Worm (Caenorhabditis elegans): ENCODE results near the gene crh-1.
A peak's percentile ranks its signal among the peaks of the same experiment; 100 is the strongest.

crh-1 gene

DNA sequence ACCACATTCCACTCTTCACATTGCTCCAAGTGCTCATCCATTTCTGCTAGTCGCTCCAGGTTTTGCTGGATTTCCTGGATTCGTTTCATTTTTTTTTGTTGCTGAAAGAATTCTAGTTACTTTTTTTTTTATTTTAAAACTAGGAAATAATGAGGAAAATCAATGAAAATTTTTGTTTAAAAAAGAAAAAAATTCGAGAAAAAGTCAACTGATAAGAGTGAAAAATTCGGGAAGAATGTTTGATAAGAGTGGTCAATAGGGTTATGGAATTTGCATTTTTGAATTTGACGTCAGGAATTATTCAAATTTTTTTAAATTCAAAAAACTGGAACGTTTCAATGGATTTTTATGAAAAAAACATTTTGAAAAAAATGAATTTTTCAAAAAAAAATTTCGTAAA lies 69.0 kb downstream of the crh-1 start, which contains the start of gene Y41C4A.12:
Gene Y41C4A.12, minus strand, starts transcription at position 101 of the 400 bp plus-strand sequence.
- TF ChIP-seq pha-4 (tag; optimal IDR thresholded peaks at IDR 0.05): no peak
- TF ChIP-seq elt-2 (tag; optimal IDR thresholded peaks at IDR 0.05): no peak
- no peak for TF ChIP-seq ahr-1 (tag; optimal IDR thresholded peaks at IDR 0.05)
- no peak for TF ChIP-seq npax-4 (tag; optimal IDR thresholded peaks at IDR 0.05)
- no peak for TF ChIP-seq che-1 (tag; optimal IDR thresholded peaks at IDR 0.05)
- no peak for TF ChIP-seq tbx-2 (tag; optimal IDR thresholded peaks at IDR 0.05)
- TF ChIP-seq ceh-9 (tag; optimal IDR thresholded peaks at IDR 0.05): no peak
- no peak for TF ChIP-seq odd-2 (tag; optimal IDR thresholded peaks at IDR 0.05)
- TF ChIP-seq pha-2 (tag; optimal IDR thresholded peaks at IDR 0.05): no peak
- TF ChIP-seq ceh-30 (tag; optimal IDR thresholded peaks at IDR 0.05): no peak
- TF ChIP-seq elt-4 (tag; optimal IDR thresholded peaks at IDR 0.05): no peak
- no peak for TF ChIP-seq ets-4 (tag; optimal IDR thresholded peaks at IDR 0.05)
- no peak for TF ChIP-seq syd-9 (tag; optimal IDR thresholded peaks at IDR 0.05)
- no peak for TF ChIP-seq dmd-4 (tag; optimal IDR thresholded peaks at IDR 0.05; ENCODE audit: borderline replicate concordance)
- no peak for TF ChIP-seq fkh-10 (GFP tag; optimal IDR thresholded peaks at IDR 0.05)
- no peak for TF ChIP-seq ceh-2 (tag; optimal IDR thresholded peaks at IDR 0.05)
- TF ChIP-seq ztf-16 (tag; optimal IDR thresholded peaks at IDR 0.05): no peak

DNA sequence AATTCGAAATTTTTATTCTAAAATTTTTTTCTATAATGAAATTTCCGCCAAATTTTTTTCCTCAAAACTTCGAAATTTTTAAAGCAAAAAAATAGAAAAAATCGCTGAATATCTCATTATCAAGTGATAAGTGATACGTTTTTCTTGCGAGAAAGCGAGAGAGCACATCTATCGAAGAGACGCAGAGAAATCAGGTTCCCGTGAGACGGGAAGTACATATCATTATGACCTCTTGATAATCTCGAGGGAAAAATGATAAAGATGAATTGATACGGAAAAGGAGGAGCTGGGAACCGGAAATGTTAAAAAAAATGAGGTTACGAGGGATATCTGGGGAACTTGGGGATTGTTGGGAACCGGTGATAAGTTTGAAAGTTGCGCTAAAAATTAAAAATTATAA lies 69.4 kb downstream of the crh-1 start:
- no peak for TF ChIP-seq fax-1 (tag; optimal IDR thresholded peaks at IDR 0.05)
- peak; percentile 80 for TF ChIP-seq elt-2 (tag; optimal IDR thresholded peaks at IDR 0.05)

DNA sequence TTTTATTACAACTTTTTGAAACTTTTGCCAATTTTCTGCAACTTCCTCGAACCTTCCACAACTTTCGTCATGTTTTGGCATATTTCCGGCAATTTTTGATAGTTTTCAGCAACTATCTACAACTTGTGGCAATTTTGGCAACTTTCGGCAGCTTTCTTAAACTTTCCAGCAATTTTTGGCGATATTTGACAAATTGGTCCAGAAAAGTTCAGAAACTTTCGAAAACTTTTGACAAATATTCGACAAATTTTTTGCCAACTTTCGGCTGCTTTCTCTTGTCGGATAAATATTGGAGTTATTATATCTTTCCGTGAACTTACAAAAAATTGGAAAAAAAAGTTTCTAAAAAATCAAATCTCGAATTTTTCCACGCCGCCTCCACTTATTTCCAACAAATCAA lies 72.7 kb downstream of the crh-1 start, which contains the start of gene Y41C4A.18:
Gene Y41C4A.18, plus strand, starts transcription at position 301 of the 400 bp plus-strand sequence.
- TF ChIP-seq odd-2 (tag; optimal IDR thresholded peaks at IDR 0.05): no peak
- no peak for TF ChIP-seq nfya-1 (tag; optimal IDR thresholded peaks at IDR 0.05)
- TF ChIP-seq ceh-30 (tag; optimal IDR thresholded peaks at IDR 0.05): no peak
- TF ChIP-seq dmd-4 (tag; optimal IDR thresholded peaks at IDR 0.05; ENCODE audit: borderline replicate concordance): no peak
- TF ChIP-seq hlh-8 (tag; optimal IDR thresholded peaks at IDR 0.05): no peak
- no peak for TF ChIP-seq hlh-6 (tag; optimal IDR thresholded peaks at IDR 0.05)
- no peak for TF ChIP-seq K02D7.2 (tag; optimal IDR thresholded peaks at IDR 0.05)
- TF ChIP-seq pros-1 (tag; optimal IDR thresholded peaks at IDR 0.05): no peak
- no peak for TF ChIP-seq pat-9 (tag; optimal IDR thresholded peaks at IDR 0.05)
- no peak for TF ChIP-seq nhr-11 (tag; optimal IDR thresholded peaks at IDR 0.05)
- TF ChIP-seq lim-6 (tag; optimal IDR thresholded peaks at IDR 0.05): no peak
- no peak for TF ChIP-seq gmeb-2 (tag; optimal IDR thresholded peaks at IDR 0.05)

DNA sequence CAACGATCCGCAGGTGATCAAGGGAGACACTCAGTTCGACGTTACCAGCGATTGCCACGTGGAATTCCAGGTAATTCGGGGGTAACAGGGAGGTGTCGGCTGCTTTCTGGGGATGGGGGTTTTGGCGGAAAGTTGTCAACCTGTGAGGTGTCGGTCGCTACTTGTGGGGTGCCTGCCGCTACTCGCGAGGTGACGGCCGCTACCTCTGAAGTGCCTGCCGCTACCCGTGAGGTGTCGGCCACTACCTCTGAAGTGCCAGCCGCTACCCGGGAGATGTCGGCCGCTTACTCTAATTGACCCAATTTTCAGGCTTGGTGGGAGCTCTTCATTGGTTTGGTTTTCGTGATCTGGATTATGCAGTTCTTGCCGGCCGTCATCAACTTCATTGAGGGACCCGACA lies 73.3 kb downstream of the crh-1 start:
- TF ChIP-seq npax-4 (tag; optimal IDR thresholded peaks at IDR 0.05) (no peak), elt-4 (tag; optimal IDR thresholded peaks at IDR 0.05) (no peak), gmeb-2 (tag; optimal IDR thresholded peaks at IDR 0.05) (no peak)

DNA sequence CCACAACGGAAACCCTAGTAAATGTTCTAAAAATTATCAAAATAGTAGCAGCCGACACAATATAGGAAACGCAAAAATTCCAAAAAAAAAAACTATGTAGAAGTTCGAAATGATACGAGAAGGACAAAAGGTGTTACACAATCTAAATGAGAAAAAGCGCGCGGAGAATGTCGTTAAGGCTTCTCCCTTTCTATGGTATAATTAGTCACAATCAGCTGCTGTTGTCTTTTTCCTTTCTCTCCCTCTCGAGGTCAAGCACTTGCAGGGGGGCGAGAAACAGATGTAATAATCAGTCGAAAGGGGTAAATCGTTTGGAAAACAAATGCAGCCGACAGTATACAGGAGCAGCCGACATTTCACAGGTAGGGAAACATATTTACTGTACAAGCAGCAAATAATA lies 73.9 kb downstream of the crh-1 start:
- TF ChIP-seq C38D4.7 (GFP tag; optimal IDR thresholded peaks at IDR 0.05) (no peak), ama-1 (optimal IDR thresholded peaks at IDR 0.05) (no peak), fkh-10 (GFP tag; optimal IDR thresholded peaks at IDR 0.05) (no peak), ceh-18 (tag; optimal IDR thresholded peaks at IDR 0.05) (no peak), hlh-13 (GFP tag; optimal IDR thresholded peaks at IDR 0.05) (no peak), ceh-45 (GFP tag; IDR thresholded peaks at IDR 0.05) (no peak)

DNA sequence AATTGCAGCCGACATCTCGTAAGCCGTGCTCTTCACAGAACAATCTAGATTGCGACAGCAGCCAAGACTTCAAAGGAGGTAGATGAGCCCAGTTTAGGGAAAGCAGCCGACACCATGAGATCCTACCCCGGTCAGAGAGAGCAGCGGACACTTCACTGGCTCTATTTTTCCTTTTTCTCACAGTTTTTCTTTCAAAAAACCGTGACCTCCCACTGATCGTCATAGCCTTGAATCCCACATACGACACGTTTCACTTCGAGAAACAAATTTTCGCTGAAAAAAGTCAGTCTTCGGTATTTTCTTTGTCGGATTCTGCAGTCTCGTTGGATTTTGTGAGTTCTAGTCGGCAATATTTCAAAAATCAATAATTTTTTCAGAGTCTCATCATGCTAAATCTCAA lies 74.5 kb downstream of the crh-1 start, which contains the start of gene Y41C4A.21:
Gene Y41C4A.21, plus strand, starts transcription at position 301 of the 400 bp plus-strand sequence.
- TF ChIP-seq ceh-45 (GFP tag; IDR thresholded peaks at IDR 0.05) (no peak), odd-2 (tag; optimal IDR thresholded peaks at IDR 0.05) (no peak), ceh-31 (tag; optimal IDR thresholded peaks at IDR 0.05) (no peak), sdc-2 (tag; optimal IDR thresholded peaks at IDR 0.05) (no peak), ztf-16 (tag; optimal IDR thresholded peaks at IDR 0.05) (no peak), ttx-3 (tag; optimal IDR thresholded peaks at IDR 0.05) (no peak), F13H6.1 (tag; optimal IDR thresholded peaks at IDR 0.05) (no peak), gmeb-2 (tag; optimal IDR thresholded peaks at IDR 0.05) (no peak), sox-2 (GFP tag; IDR thresholded peaks at IDR 0.05) (no peak), nhr-11 (tag; optimal IDR thresholded peaks at IDR 0.05) (no peak), K02D7.2 (tag; optimal IDR thresholded peaks at IDR 0.05) (no peak), fkh-6 (tag; optimal IDR thresholded peaks at IDR 0.05) (no peak), pag-3 (tag; optimal IDR thresholded peaks at IDR 0.05; ENCODE audit: borderline replicate concordance) (no peak), ceh-6 (GFP tag; optimal IDR thresholded peaks at IDR 0.05) (no peak)

Measured in whole organism, late embryonic.